Fruit fly (Drosophila melanogaster) S2 (cell line): ENCODE data around the gene CG17028.

Experiments
- CG8478 ChIP-seq: fragments of >200 bp; optimal IDR thresholded peaks from 2 replicates; lab custom pipeline; 2018
- CTCF ChIP-seq, 2 experiments: fragments of >200 bp; optimal IDR thresholded peaks; 2 replicates each; lab custom pipeline; 2018

- TF ChIP-seq CG8478 (lab: Kevin White, UChicago) (no peak), CTCF (optimal IDR thresholded peaks at IDR 0.05; lab: Kevin White, UChicago) (no peak)
Observed at dm6 chr3L:16002116-16002716, 23.9 kb downstream of the CG17028 start.
